Worm (Caenorhabditis elegans) whole organism, early embryonic: ENCODE results near the gene lin-13.

Experiments
- B0310.2 ChIP-seq: sonication (generic microtip); optimal IDR thresholded peaks from 2 replicates; lab custom pipeline; 2016; ENCODE audit warnings: mild to moderate bottlenecking, missing genetic modification characterization, missing compliant biosample characterization
- F13C5.2 ChIP-seq: sonication (generic microtip); optimal IDR thresholded peaks from 2 replicates; lab custom pipeline; 2017; ENCODE audit warnings: mild to moderate bottlenecking, missing genetic modification characterization, inconsistent platforms, missing compliant biosample characterization
- aly-1 ChIP-seq: sonication (generic microtip); optimal IDR thresholded peaks from 2 replicates; lab custom pipeline; 2016; ENCODE audit warnings: missing genetic modification characterization, missing compliant biosample characterization
- ama-1 ChIP-seq: fragments of 150-350 bp; optimal IDR thresholded peaks from 2 replicates; lab custom pipeline; 2014
- ceh-13 ChIP-seq: fragments of 200-800 bp; sonication (Bioruptor generic); optimal IDR thresholded peaks from 2 replicates; lab custom pipeline; 2018; ENCODE audit warnings: mild to moderate bottlenecking, missing genetic modification characterization, missing compliant biosample characterization
- ceh-36 ChIP-seq: sonication (generic microtip); optimal IDR thresholded peaks from 2 replicates; lab custom pipeline; 2016; ENCODE audit warnings: missing genetic modification characterization, inconsistent platforms, missing compliant biosample characterization
- hmbx-1 ChIP-seq: sonication (generic microtip); optimal IDR thresholded peaks from 2 replicates; lab custom pipeline; 2016; ENCODE audit warnings: mild to moderate bottlenecking, missing genetic modification characterization, missing compliant biosample characterization
- hnd-1 ChIP-seq: sonication (generic microtip); optimal IDR thresholded peaks from 2 replicates; lab custom pipeline; 2016; ENCODE audit warnings: missing genetic modification characterization, missing compliant biosample characterization
- pes-1 ChIP-seq: fragments of 200-800 bp; sonication (Bioruptor generic); IDR thresholded peaks from 2 replicates; pipeline ENCODE4 v1.3.6; 2022; ENCODE audit warnings: missing genetic modification reagents, missing genetic modification characterization, missing compliant biosample characterization
- scrt-1 ChIP-seq: fragments of 200-800 bp; sonication (Bioruptor generic); IDR thresholded peaks from 2 replicates; pipeline ENCODE4 v1.3.6; 2022; ENCODE audit warnings: missing genetic modification characterization, missing compliant biosample characterization
- sea-1 ChIP-seq: fragments of 200-800 bp; sonication (Bioruptor generic); conservative IDR thresholded peaks from 2 replicates; pipeline ENCODE4 v1.3.6; 2022; ENCODE audit warnings: missing genetic modification characterization, missing compliant biosample characterization
- tbx-11 ChIP-seq: fragments of 200-800 bp; sonication (Bioruptor generic); IDR thresholded peaks from 2 replicates; pipeline ENCODE4 v1.3.6; 2022; ENCODE audit warnings: missing genetic modification characterization, missing compliant biosample characterization
- tbx-37 ChIP-seq: fragments of 200-800 bp; sonication (Bioruptor generic); conservative IDR thresholded peaks from 2 replicates; pipeline ENCODE4 v1.3.6; 2022; ENCODE audit warnings: missing genetic modification reagents, missing genetic modification characterization, missing compliant biosample characterization
- tra-4 ChIP-seq: sonication (generic microtip); optimal IDR thresholded peaks from 2 replicates; lab custom pipeline; 2017; ENCODE audit warnings: missing genetic modification characterization, missing compliant biosample characterization

- TF ChIP-seq hnd-1 (tag; lab: Kevin White, UChicago) (no peak), ceh-13 (no peak), aly-1 (tag; lab: Kevin White, UChicago) (no peak), tbx-37 (no peak), ceh-36 (tag; lab: Kevin White, UChicago) (no peak), F13C5.2 (tag; lab: Kevin White, UChicago) (no peak), tra-4 (tag; lab: Kevin White, UChicago) (no peak), B0310.2 (no peak), ama-1 (lab: Kevin White, UChicago) (no peak), scrt-1 (GFP tag; lab: Robert Waterston, UW) (no peak), hmbx-1 (tag; lab: Kevin White, UChicago) (no peak), tbx-11 (no peak), pes-1 (GFP tag; lab: Robert Waterston, UW) (no peak), sea-1 (GFP tag; lab: Robert Waterston, UW) (no peak)
Observed at ce11 chrIII:7734105-7734504, 24.8 kb upstream of the lin-13 start.
